Fruit fly (Drosophila melanogaster) whole organism, adult: ENCODE measurements around the gene CG11369.

ENCODE experiments used
- CG12768 ChIP-seq: fragments of 200-800 bp; sonication (Bioruptor generic); optimal IDR thresholded peaks from 2 replicates; lab custom pipeline; 2017; ENCODE audit warnings: missing biosample characterization, missing genetic modification characterization, mild to moderate bottlenecking, moderate library complexity, missing genetic modification reagents
- CG1620 ChIP-seq: fragments of 200-800 bp; sonication (Bioruptor generic); optimal IDR thresholded peaks from 2 replicates; lab custom pipeline; 2016; ENCODE audit warnings: missing biosample characterization, missing genetic modification characterization
- CG7045 ChIP-seq: fragments of 200-800 bp; sonication (Bioruptor generic); optimal IDR thresholded peaks from 2 replicates; lab custom pipeline; 2017; ENCODE audit warnings: missing biosample characterization, mild to moderate bottlenecking, missing genetic modification characterization
- Clk ChIP-seq: fragments of 200-800 bp; sonication (Bioruptor generic); optimal IDR thresholded peaks from 2 replicates; lab custom pipeline; 2017; ENCODE audit warnings: missing biosample characterization, missing genetic modification characterization
- ovo ChIP-seq: fragments of 200-800 bp; sonication (Bioruptor generic); optimal IDR thresholded peaks from 2 replicates; lab custom pipeline; 2016; ENCODE audit warnings: missing biosample characterization, missing genetic modification characterization
- pad ChIP-seq: fragments of 200-800 bp; sonication (Bioruptor generic); optimal IDR thresholded peaks from 3 replicates; lab custom pipeline; 2017; ENCODE audit warnings: missing biosample characterization, missing genetic modification characterization, mild to moderate bottlenecking, moderate library complexity, missing genetic modification reagents
- toe ChIP-seq: fragments of 200-800 bp; sonication (Bioruptor generic); optimal IDR thresholded peaks from 2 replicates; lab custom pipeline; 2016; ENCODE audit warnings: missing biosample characterization, missing genetic modification characterization

DNA sequence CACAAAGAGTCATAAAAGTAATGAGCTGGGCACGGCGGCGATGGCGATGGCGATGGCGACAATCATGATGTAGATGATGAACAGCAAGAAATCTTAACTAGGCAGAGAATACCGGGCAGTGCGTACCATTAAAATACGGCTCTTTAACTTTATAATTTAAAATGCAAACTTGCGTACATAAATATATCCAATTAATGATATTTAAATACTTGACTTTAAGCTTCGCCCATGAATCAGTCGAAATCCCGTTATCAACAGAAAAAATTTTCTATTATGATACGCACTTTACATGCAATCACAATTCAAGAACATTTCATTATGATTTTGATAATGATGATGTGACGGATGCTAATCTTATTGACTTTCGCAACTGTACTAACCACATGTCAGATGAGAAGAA is 4.9 kb downstream of the CG11369 start:
- no peak for TF ChIP-seq pad (GFP tag; lab: Kevin White, UChicago)
- no peak for TF ChIP-seq CG1620 (GFP tag; lab: Kevin White, UChicago)
- TF ChIP-seq Clk (GFP tag; lab: Kevin White, UChicago), result no peak
- TF ChIP-seq ovo (GFP tag; lab: Kevin White, UChicago), result no peak
- no peak for TF ChIP-seq CG12768
- no peak for TF ChIP-seq toe (GFP tag; lab: Kevin White, UChicago)
- no peak for TF ChIP-seq CG7045
